Worm (Caenorhabditis elegans): ENCODE data around the gene egrh-3.

ce11 chrIV:2650031-2650430, 38.5 kb downstream of the egrh-3 start:
- no peak for TF ChIP-seq ztf-11 (tag; optimal IDR thresholded peaks at IDR 0.05)
- no peak for TF ChIP-seq ceh-83 (GFP tag; optimal IDR thresholded peaks at IDR 0.05)
- TF ChIP-seq sptf-1 (tag; optimal IDR thresholded peaks at IDR 0.05), result no peak
- no peak for TF ChIP-seq lsy-2 (tag; optimal IDR thresholded peaks at IDR 0.05)
- TF ChIP-seq nhr-237 (tag; optimal IDR thresholded peaks at IDR 0.05), result no peak
- TF ChIP-seq unc-62 (GFP tag; optimal IDR thresholded peaks at IDR 0.05), result no peak
- TF ChIP-seq blmp-1 (tag; optimal IDR thresholded peaks at IDR 0.05), result no peak
- no peak for TF ChIP-seq ces-1 (GFP tag; optimal IDR thresholded peaks at IDR 0.05)
- TF ChIP-seq sem-2 (GFP tag; optimal IDR thresholded peaks at IDR 0.05), result no peak
- no peak for TF ChIP-seq nhr-76 (tag; optimal IDR thresholded peaks at IDR 0.05)
- TF ChIP-seq elt-1 (tag; optimal IDR thresholded peaks at IDR 0.05; ENCODE audit: borderline replicate concordance, insufficient read depth), result no peak
- no peak for TF ChIP-seq mep-1 (tag; optimal IDR thresholded peaks at IDR 0.05)

Data from whole organism, mixed stage, embryonic.